Fruit fly (Drosophila melanogaster) Kc167 (cell line): ENCODE measurements around the gene Strump.

ENCODE experiments used
- Myc ChIP-seq: fragments of >200 bp; optimal IDR thresholded peaks from 2 replicates; lab custom pipeline; 2017; ENCODE audit warnings: missing external identifiers

The Strump gene

dm6 chr3L:16174778-16175177 is 53.0 kb downstream of the Strump start:
- no peak for TF ChIP-seq Myc (lab: Kevin White, UChicago)
